Worm (Caenorhabditis elegans) whole organism, early embryonic: ENCODE data around the gene hmt-1.

Experiments
- ama-1 ChIP-seq: fragments of 150-350 bp; optimal IDR thresholded peaks from 2 replicates; lab custom pipeline; 2014
- tbx-11 ChIP-seq: fragments of 200-800 bp; sonication (Bioruptor generic); IDR thresholded peaks from 2 replicates; pipeline ENCODE4 v1.3.6; 2022; ENCODE audit warnings: missing genetic modification characterization, missing compliant biosample characterization

- TF ChIP-seq ama-1 (lab: Kevin White, UChicago) (no peak), tbx-11 (GFP tag; lab: Robert Waterston, UW) (no peak)
These were observed 31.2 kb downstream of the hmt-1 start, which contains the start of gene W09D6.1 for ce11 chrIII:11068553-11068952.
